Worm (Caenorhabditis elegans): ENCODE measurements around the gene M01B2.12.

- no peak for TF ChIP-seq nhr-76 (tag; optimal IDR thresholded peaks at IDR 0.05)
- TF ChIP-seq elt-2 (tag; optimal IDR thresholded peaks at IDR 0.05): no peak
- TF ChIP-seq fos-1 (tag; optimal IDR thresholded peaks at IDR 0.05): no peak
- no peak for TF ChIP-seq ztf-4 (tag; optimal IDR thresholded peaks at IDR 0.05)
- no peak for TF ChIP-seq nfya-1 (tag; optimal IDR thresholded peaks at IDR 0.05; ENCODE audit: insufficient read depth)
- no peak for TF ChIP-seq fkh-2 (tag; optimal IDR thresholded peaks at IDR 0.05)
- no peak for TF ChIP-seq unc-39 (tag; optimal IDR thresholded peaks at IDR 0.05)
- no peak for TF ChIP-seq mml-1 (tag; optimal IDR thresholded peaks at IDR 0.05)
- TF ChIP-seq zag-1 (tag; optimal IDR thresholded peaks at IDR 0.05): no peak
- TF ChIP-seq mdl-1 (tag; optimal IDR thresholded peaks at IDR 0.05): no peak
- no peak for TF ChIP-seq nhr-23 (tag; optimal IDR thresholded peaks at IDR 0.05)
Measured at ce11 chrV:15221330-15221729, 42.7 kb downstream of the M01B2.12 start, which contains the start of gene irld-25.
